Fruit fly (Drosophila melanogaster) S2 (cell line): ENCODE measurements around the gene pcx.

Experiments used
- CG8478 ChIP-seq: fragments of >200 bp; optimal IDR thresholded peaks from 2 replicates; lab custom pipeline; 2018
- CTCF ChIP-seq, 2 experiments: fragments of >200 bp; optimal IDR thresholded peaks; 2 replicates each; lab custom pipeline; 2018

DNA sequence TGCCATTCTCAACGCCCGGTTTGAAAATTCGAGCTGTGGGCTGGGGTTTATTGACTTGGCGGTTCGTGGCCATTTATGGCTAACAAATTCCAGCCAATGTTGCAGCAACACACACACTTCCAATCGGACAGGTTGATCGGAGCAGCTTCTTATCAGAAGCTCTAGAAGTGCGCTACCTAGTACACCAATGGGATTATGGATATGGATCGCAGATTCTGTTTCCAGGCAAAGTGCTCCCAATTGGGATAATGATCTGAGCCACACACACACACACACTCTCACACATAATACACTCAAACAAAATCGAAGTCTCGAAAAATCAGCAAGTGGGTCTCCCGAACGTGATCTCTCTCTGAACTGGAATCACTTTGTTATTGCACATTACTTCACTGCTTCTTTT, 3.5 kb upstream of the pcx start:
- no peak for TF ChIP-seq CTCF (optimal IDR thresholded peaks at IDR 0.05; lab: Kevin White, UChicago)
- TF ChIP-seq CG8478 (lab: Kevin White, UChicago) = no peak
